Worm (Caenorhabditis elegans): Measurements from ENCODE around the gene gtr-1.

The gtr-1 gene

ce11 chrX:785368-785767 is 17.2 kb upstream of the gtr-1 start (continued):
- TF ChIP-seq lir-3 (tag; optimal IDR thresholded peaks at IDR 0.05; ENCODE audit: poor library complexity), result no peak
- TF ChIP-seq swsn-7 (tag; optimal IDR thresholded peaks at IDR 0.05), result peak; percentile 34
- no peak for TF ChIP-seq lin-39 (tag; optimal IDR thresholded peaks at IDR 0.05)
- TF ChIP-seq C04F5.9 (tag; optimal IDR thresholded peaks at IDR 0.05), result no peak
- TF ChIP-seq nhr-12 (tag; optimal IDR thresholded peaks at IDR 0.05), result no peak
- TF ChIP-seq ceh-63 (GFP tag; optimal IDR thresholded peaks at IDR 0.05), result no peak
- TF ChIP-seq mef-2 (tag; optimal IDR thresholded peaks at IDR 0.05), result no peak
- peak; percentile 66 for TF ChIP-seq snu-23 (GFP tag; optimal IDR thresholded peaks at IDR 0.05)
- TF ChIP-seq grh-1 (GFP tag; IDR thresholded peaks at IDR 0.05), result no peak
- TF ChIP-seq lin-13 (GFP tag; optimal IDR thresholded peaks at IDR 0.05), result no peak
- TF ChIP-seq hlh-4 (tag; optimal IDR thresholded peaks at IDR 0.05), result no peak
- TF ChIP-seq egl-27 (tag; optimal IDR thresholded peaks at IDR 0.05), result no peak
- no peak for TF ChIP-seq elt-3 (tag; optimal IDR thresholded peaks at IDR 0.05)
- TF ChIP-seq efl-3 (GFP tag; optimal IDR thresholded peaks at IDR 0.05), result no peak
- TF ChIP-seq isw-1 (GFP tag; IDR thresholded peaks at IDR 0.05), result no peak
- TF ChIP-seq ztf-11 (tag; optimal IDR thresholded peaks at IDR 0.05), result no peak
- TF ChIP-seq nhr-77 (tag; optimal IDR thresholded peaks at IDR 0.05), result no peak
- TF ChIP-seq ces-1 (GFP tag; optimal IDR thresholded peaks at IDR 0.05), result no peak
- peak; percentile 68 for TF ChIP-seq nhr-85 (tag)
- TF ChIP-seq blmp-1 (tag; optimal IDR thresholded peaks at IDR 0.05), result no peak
- TF ChIP-seq C16A3.4 (tag; optimal IDR thresholded peaks at IDR 0.05), result peak; percentile 8
- no peak for TF ChIP-seq Y116A8C.19 (tag; optimal IDR thresholded peaks at IDR 0.05; ENCODE audit: borderline replicate concordance)
- TF ChIP-seq jun-1 (tag; optimal IDR thresholded peaks at IDR 0.05), result no peak
- TF ChIP-seq pax-3 (tag; optimal IDR thresholded peaks at IDR 0.05), result no peak
- TF ChIP-seq lsy-2 (tag; optimal IDR thresholded peaks at IDR 0.05), result no peak
- no peak for TF ChIP-seq snpc-4 (tag; optimal IDR thresholded peaks at IDR 0.05)
- TF ChIP-seq dpl-1 (GFP tag; optimal IDR thresholded peaks at IDR 0.05), result no peak
- peak; percentile 29 for TF ChIP-seq ceh-8 (GFP tag; optimal IDR thresholded peaks at IDR 0.05)

- TF ChIP-seq hpl-2 (GFP tag; optimal IDR thresholded peaks at IDR 0.05) (no peak), nhr-47 (tag; optimal IDR thresholded peaks at IDR 0.05) (peak; percentile 29), unc-86 (tag; optimal IDR thresholded peaks at IDR 0.05) (no peak), lin-13 (GFP tag; optimal IDR thresholded peaks at IDR 0.05) (no peak), lir-3 (tag; optimal IDR thresholded peaks at IDR 0.05; ENCODE audit: poor library complexity) (no peak), unc-30 (tag; optimal IDR thresholded peaks at IDR 0.05) (no peak), nhr-12 (tag; optimal IDR thresholded peaks at IDR 0.05) (no peak), lsy-2 (tag; optimal IDR thresholded peaks at IDR 0.05) (peak in 1 of 2 experiments; percentile 35), sup-37 (GFP tag; optimal IDR thresholded peaks at IDR 0.05) (no peak), ama-1 (optimal IDR thresholded peaks at IDR 0.05) (no peak), pag-3 (tag; optimal IDR thresholded peaks at IDR 0.05; ENCODE audit: borderline replicate concordance, insufficient read depth) (no peak), snu-23 (GFP tag; optimal IDR thresholded peaks at IDR 0.05) (peak; percentile 28), rnt-1 (tag; optimal IDR thresholded peaks at IDR 0.05) (peak; percentile 29), snpc-4 (tag; optimal IDR thresholded peaks at IDR 0.05) (no peak), unc-98 (GFP tag; IDR thresholded peaks at IDR 0.05) (no peak), pqm-1 (tag; optimal IDR thresholded peaks at IDR 0.05) (no peak), elt-2 (tag; optimal IDR thresholded peaks at IDR 0.05) (no peak), zip-4 (GFP tag; optimal IDR thresholded peaks at IDR 0.05) (no peak), C34B4.2 (tag; optimal IDR thresholded peaks at IDR 0.05) (no peak), nhr-237 (tag; optimal IDR thresholded peaks at IDR 0.05) (no peak), mep-1 (tag; optimal IDR thresholded peaks at IDR 0.05) (peak; percentile 34), dsc-1 (tag; optimal IDR thresholded peaks at IDR 0.05) (no peak), alr-1 (tag; optimal IDR thresholded peaks at IDR 0.05; ENCODE audit: borderline replicate concordance) (no peak), skn-1 (tag; optimal IDR thresholded peaks at IDR 0.05) (peak; percentile 43), C04F5.9 (tag; optimal IDR thresholded peaks at IDR 0.05) (no peak), efl-1 (optimal IDR thresholded peaks at IDR 0.05) (peak; percentile 33 to 52), efl-1 (GFP tag; optimal IDR thresholded peaks at IDR 0.05 in 1 of 2) (no peak), lin-39 (tag; optimal IDR thresholded peaks at IDR 0.05) (no peak), fkh-10 (GFP tag; optimal IDR thresholded peaks at IDR 0.05) (no peak), dpl-1 (GFP tag; optimal IDR thresholded peaks at IDR 0.05) (no peak), mab-9 (GFP tag; IDR thresholded peaks at IDR 0.05) (no peak), elt-3 (tag; optimal IDR thresholded peaks at IDR 0.05) (no peak), ztf-4 (tag; optimal IDR thresholded peaks at IDR 0.05) (no peak), swsn-7 (tag; optimal IDR thresholded peaks at IDR 0.05) (peak; percentile 4), nhr-85 (tag) (no peak)
Observed at ce11 chrX:787992-788391, 14.6 kb upstream of the gtr-1 start, which contains the start of gene attf-5. TSS of gene attf-5 (plus strand) at chrX:788353.
